Fruit fly (Drosophila melanogaster) whole organism, embryonic: ENCODE measurements around the gene Hez.
A peak's percentile ranks its signal among the peaks of the same experiment; 100 is the strongest.

Source experiments
- Ada2b ChIP-seq: fragments of 200-800 bp; sonication (Bioruptor generic); IDR thresholded peaks from 2 replicates; pipeline ENCODE4 v1.3.6; 2022; ENCODE audit warnings: missing biosample characterization, missing genetic modification characterization
- Antp ChIP-seq: fragments of 200-800 bp; sonication (Bioruptor generic); optimal IDR thresholded peaks from 3 replicates; lab custom pipeline; 2016; ENCODE audit warnings: missing biosample characterization, missing genetic modification characterization
- Atf6 ChIP-seq: fragments of 200-800 bp; sonication (Bioruptor generic); IDR thresholded peaks from 2 replicates; pipeline ENCODE4 v1.3.6; 2022; ENCODE audit warnings: missing biosample characterization, missing genetic modification characterization
- CG10565 ChIP-seq: fragments of 200-800 bp; sonication (Bioruptor generic); optimal IDR thresholded peaks from 3 replicates; lab custom pipeline; 2016; ENCODE audit warnings: missing biosample characterization, mild to moderate bottlenecking, missing genetic modification characterization
- CG10959 ChIP-seq: fragments of 200-800 bp; sonication (Bioruptor generic); IDR thresholded peaks from 2 replicates; pipeline ENCODE4 v1.3.6; 2022; ENCODE audit warnings: missing biosample characterization, missing genetic modification characterization
- CG12219 ChIP-seq: fragments of 200-800 bp; sonication (Bioruptor generic); optimal IDR thresholded peaks from 3 replicates; lab custom pipeline; 2018; ENCODE audit warnings: missing biosample characterization, mild to moderate bottlenecking, missing genetic modification characterization
- CG14014 ChIP-seq: fragments of 200-800 bp; sonication (Bioruptor generic); IDR thresholded peaks from 2 replicates; pipeline ENCODE4 v1.3.6; 2022; ENCODE audit warnings: missing biosample characterization, missing genetic modification characterization
- CG14050 ChIP-seq: fragments of 200-800 bp; sonication (Bioruptor generic); IDR thresholded peaks from 3 replicates; pipeline ENCODE4 v1.3.6; 2022; ENCODE audit warnings: missing biosample characterization, missing genetic modification characterization
- CG15073 ChIP-seq: fragments of 200-800 bp; sonication (Bioruptor generic); optimal IDR thresholded peaks from 2 replicates; lab custom pipeline; 2016; ENCODE audit warnings: missing biosample characterization, missing genetic modification characterization
- CG16813 ChIP-seq: fragments of 200-800 bp; sonication (Bioruptor generic); IDR thresholded peaks from 3 replicates; pipeline ENCODE4 v1.3.6; 2022; ENCODE audit warnings: missing biosample characterization, missing genetic modification characterization; ENCODE audit not compliant: partially characterized antibody
- CG2129 ChIP-seq: fragments of 200-800 bp; sonication (Bioruptor generic); IDR thresholded peaks from 2 replicates; pipeline ENCODE4 v1.3.6; 2022; ENCODE audit warnings: missing biosample characterization, missing genetic modification characterization; ENCODE audit not compliant: partially characterized antibody
- CG4328 ChIP-seq: fragments of 200-800 bp; sonication (Bioruptor generic); optimal IDR thresholded peaks from 3 replicates; lab custom pipeline; 2017; ENCODE audit warnings: missing biosample characterization, missing genetic modification reagents, missing genetic modification characterization
- CG7357 ChIP-seq: fragments of 200-800 bp; sonication (Bioruptor generic); IDR thresholded peaks from 3 replicates; pipeline ENCODE4 v1.3.6; 2022; ENCODE audit warnings: missing biosample characterization, missing genetic modification characterization
- D ChIP-seq, 2 experiments: fragments of 200-800 bp in 1 of 2; fragments of >200 bp in 1 of 2; sonication (Bioruptor generic) in 1 of 2; optimal IDR thresholded peaks; 2 replicates in 1 of 2; 3 replicates in 1 of 2; lab custom pipeline; 2017; ENCODE audit warnings: mild to moderate bottlenecking in 1 of 2, missing biosample characterization in 1 of 2, missing genetic modification characterization in 1 of 2, missing genetic modification reagents in 1 of 2
- D19A ChIP-seq: fragments of 200-800 bp; optimal IDR thresholded peaks from 3 replicates; lab custom pipeline; 2019; ENCODE audit warnings: missing biosample characterization, mild to moderate bottlenecking, missing genetic modification characterization, moderate library complexity
- E2f1 ChIP-seq: fragments of 200-800 bp; sonication (Bioruptor generic); IDR thresholded peaks from 2 replicates; pipeline ENCODE4 v1.3.6; 2022; ENCODE audit warnings: missing biosample characterization, missing genetic modification characterization
- Fer1 ChIP-seq: fragments of 200-800 bp; sonication (Bioruptor generic); optimal IDR thresholded peaks from 2 replicates; lab custom pipeline; 2017; ENCODE audit warnings: missing biosample characterization, mild to moderate bottlenecking, missing genetic modification characterization
- HHEX ChIP-seq: fragments of 200-800 bp; sonication (Bioruptor generic); optimal IDR thresholded peaks from 3 replicates; lab custom pipeline; 2017; ENCODE audit warnings: missing biosample characterization, mild to moderate bottlenecking, missing genetic modification characterization, missing genetic modification reagents
- Lpt ChIP-seq: fragments of >200 bp; optimal IDR thresholded peaks from 2 replicates; lab custom pipeline; 2018; ENCODE audit warnings: missing biosample characterization, missing genetic modification characterization
- Myb ChIP-seq: fragments of 200-800 bp; sonication (Bioruptor generic); optimal IDR thresholded peaks from 2 replicates; lab custom pipeline; 2016; ENCODE audit warnings: missing biosample characterization, missing genetic modification characterization
- Nf-YB ChIP-seq: fragments of 200-800 bp; sonication (Bioruptor generic); optimal IDR thresholded peaks from 3 replicates; lab custom pipeline; 2019; ENCODE audit warnings: missing biosample characterization, mild to moderate bottlenecking, missing genetic modification characterization, moderate library complexity
- Tbp ChIP-seq: fragments of >200 bp; optimal IDR thresholded peaks from 2 replicates; lab custom pipeline; 2018; ENCODE audit warnings: missing biosample characterization, missing genetic modification characterization
- amos ChIP-seq: fragments of 200-800 bp; sonication (Bioruptor generic); IDR thresholded peaks from 2 replicates; pipeline ENCODE4 v1.3.6; 2022; ENCODE audit warnings: missing biosample characterization, missing genetic modification characterization; ENCODE audit not compliant: partially characterized antibody
- bcd ChIP-seq: fragments of 200-800 bp; sonication (Bioruptor generic); optimal IDR thresholded peaks from 2 replicates; lab custom pipeline; 2017; ENCODE audit warnings: missing biosample characterization, mild to moderate bottlenecking, missing genetic modification characterization
- bowl ChIP-seq: fragments of 200-800 bp; sonication (Bioruptor generic); IDR thresholded peaks from 2 replicates; pipeline ENCODE4 v1.3.6; 2022; ENCODE audit warnings: missing biosample characterization, missing genetic modification characterization
- bsh ChIP-seq, 2 experiments: fragments of 200-800 bp; sonication (Bioruptor generic); optimal IDR thresholded peaks; 2 replicates each; lab custom pipeline; 2017 to 2018; ENCODE audit warnings: mild to moderate bottlenecking in 2 of 2, missing biosample characterization in 2 of 2, missing genetic modification characterization in 2 of 2, moderate library complexity in 1 of 2
- btn ChIP-seq: fragments of 200-800 bp; sonication (Bioruptor generic); optimal IDR thresholded peaks from 2 replicates; lab custom pipeline; 2016; ENCODE audit warnings: missing biosample characterization, missing genetic modification characterization
- crp ChIP-seq, 2 experiments: fragments of 200-800 bp; sonication (Bioruptor generic); optimal IDR thresholded peaks; 2 replicates in 1 of 2; 3 replicates in 1 of 2; lab custom pipeline; 2017; ENCODE audit warnings: missing biosample characterization in 2 of 2, missing genetic modification characterization in 2 of 2, mild to moderate bottlenecking in 1 of 2, moderate library complexity in 1 of 2
- ewg ChIP-seq: fragments of 200-800 bp; sonication (Bioruptor generic); optimal IDR thresholded peaks from 3 replicates; lab custom pipeline; 2017; ENCODE audit warnings: mild to moderate bottlenecking, missing biosample characterization, missing genetic modification reagents, missing genetic modification characterization
- exex ChIP-seq: fragments of 200-800 bp; sonication (Bioruptor generic); optimal IDR thresholded peaks from 4 replicates; lab custom pipeline; 2018; ENCODE audit warnings: missing biosample characterization, mild to moderate bottlenecking, missing genetic modification characterization, moderate library complexity
- fd96Cb ChIP-seq: fragments of 200-800 bp; sonication (Bioruptor generic); optimal IDR thresholded peaks from 2 replicates; lab custom pipeline; 2018; ENCODE audit warnings: missing biosample characterization, mild to moderate bottlenecking, missing genetic modification characterization, moderate library complexity
- her ChIP-seq: fragments of 200-800 bp; sonication (Bioruptor generic); optimal IDR thresholded peaks from 2 replicates; lab custom pipeline; 2016; ENCODE audit warnings: missing biosample characterization, missing genetic modification characterization
- insv ChIP-seq, 2 experiments: fragments of 200-800 bp; sonication (Bioruptor generic); optimal IDR thresholded peaks; 3 replicates each; lab custom pipeline; 2016 to 2018; ENCODE audit warnings: missing biosample characterization in 2 of 2, missing genetic modification characterization in 2 of 2
- lilli ChIP-seq: fragments of 200-800 bp; sonication (Bioruptor generic); optimal IDR thresholded peaks from 3 replicates; lab custom pipeline; 2016; ENCODE audit warnings: missing biosample characterization, missing genetic modification characterization
- mam ChIP-seq: fragments of 200-800 bp; sonication (Bioruptor generic); optimal IDR thresholded peaks from 3 replicates; lab custom pipeline; 2016; ENCODE audit warnings: missing biosample characterization, missing genetic modification characterization
- mld ChIP-seq: fragments of 200-800 bp; sonication (Bioruptor generic); IDR thresholded peaks from 3 replicates; pipeline ENCODE4 v1.3.6; 2022; ENCODE audit warnings: missing biosample characterization, missing genetic modification characterization; ENCODE audit not compliant: partially characterized antibody
- odd ChIP-seq: fragments of 200-800 bp; sonication (Bioruptor generic); optimal IDR thresholded peaks from 2 replicates; lab custom pipeline; 2017; ENCODE audit warnings: missing biosample characterization, mild to moderate bottlenecking, missing genetic modification characterization
- pan ChIP-seq, 4 experiments: fragments of >200 bp in 3 of 4; fragments of 200-800 bp in 1 of 4; sonication (Bioruptor generic) in 1 of 4; optimal IDR thresholded peaks in 3 of 4; IDR thresholded peaks in 1 of 4; 2 replicates each; pipeline versions ENCODE4 v1.3.6 to Lab custom; 2017 to 2022; ENCODE audit warnings: missing biosample characterization in 2 of 4, missing genetic modification characterization in 2 of 4, mixed read lengths in 1 of 4
- peb ChIP-seq: fragments of 200-800 bp; sonication (Bioruptor generic); IDR thresholded peaks from 2 replicates; pipeline ENCODE4 v1.3.6; 2022; ENCODE audit warnings: missing biosample characterization, missing genetic modification characterization
- pho ChIP-seq: fragments of 200-800 bp; sonication (Bioruptor generic); optimal IDR thresholded peaks from 2 replicates; lab custom pipeline; 2016; ENCODE audit warnings: missing biosample characterization, missing genetic modification characterization
- pnt ChIP-seq: fragments of 200-800 bp; sonication (Bioruptor generic); optimal IDR thresholded peaks from 3 replicates; lab custom pipeline; 2016; ENCODE audit warnings: missing biosample characterization, missing genetic modification characterization
- run ChIP-seq: fragments of 200-800 bp; sonication (Bioruptor generic); optimal IDR thresholded peaks from 3 replicates; lab custom pipeline; 2018; ENCODE audit warnings: missing biosample characterization, mild to moderate bottlenecking, missing genetic modification characterization
- sens ChIP-seq: fragments of 200-800 bp; sonication (Bioruptor generic); peaks from one replicate; lab custom pipeline; 2016; ENCODE audit warnings: missing biosample characterization, missing genetic modification characterization
- slou ChIP-seq: fragments of 200-800 bp; sonication (Bioruptor generic); optimal IDR thresholded peaks from 3 replicates; lab custom pipeline; 2016; ENCODE audit warnings: missing biosample characterization, missing genetic modification characterization
- sna ChIP-seq: fragments of 200-800 bp; sonication (Bioruptor generic); IDR thresholded peaks from 2 replicates; pipeline ENCODE4 v1.3.6; 2022; ENCODE audit warnings: missing biosample characterization, missing genetic modification characterization; ENCODE audit not compliant: partially characterized antibody
- toy ChIP-seq: fragments of 200-800 bp; sonication (Bioruptor generic); IDR thresholded peaks from 2 replicates; pipeline ENCODE4 v1.3.6; 2022; ENCODE audit warnings: missing biosample characterization, missing genetic modification characterization
- usp ChIP-seq: fragments of >200 bp; optimal IDR thresholded peaks from 2 replicates; lab custom pipeline; 2017; ENCODE audit warnings: missing biosample characterization, missing genetic modification characterization
- wdn ChIP-seq: fragments of 200-800 bp; sonication (Bioruptor generic); IDR thresholded peaks from 2 replicates; pipeline ENCODE4 v1.3.6; 2022; ENCODE audit warnings: missing biosample characterization, missing genetic modification characterization

Hez gene

dm6 chr3L:9856430-9857218 lies 37.9 kb downstream of the Hez start:
- TF ChIP-seq mam (no peak), D19A (tag; lab: Kevin White, UChicago) (peak; percentile 91), Ada2b (GFP tag; lab: Robert Waterston, UW) (peak; percentile 69), peb (GFP tag; lab: Robert Waterston, UW) (peak; percentile 80), E2f1 (GFP tag; lab: Robert Waterston, UW) (peak; percentile 91), Fer1 (GFP tag; lab: Kevin White, UChicago) (peak; percentile 61), mld (GFP tag; lab: Robert Waterston, UW) (no peak), Nf-YB (GFP tag; lab: Kevin White, UChicago) (peak; percentile 62), CG7357 (GFP tag; lab: Robert Waterston, UW) (peak; percentile 56; the same call in 1 of the 3 replicates), CG12219 (GFP tag; lab: Kevin White, UChicago) (peak; percentile 56), pan (optimal IDR thresholded peaks at IDR 0.05; lab: Kevin White, UChicago) (no peak), pan (GFP tag; optimal IDR thresholded peaks at IDR 0.05 in 1 of 2, IDR thresholded peaks at IDR 0.05 in 1 of 2) (peak in 1 of 2 experiments; percentile 87), CG15073 (no peak), usp (GFP tag; lab: Kevin White, UChicago) (no peak), amos (GFP tag; lab: Robert Waterston, UW) (no peak), Myb (GFP tag; lab: Kevin White, UChicago) (no peak), Atf6 (GFP tag; lab: Robert Waterston, UW) (peak; percentile 73), CG14014 (peak; percentile 63; the same call in 1 of the 2 replicates), CG2129 (GFP tag; lab: Robert Waterston, UW) (no peak), ewg (GFP tag; lab: Kevin White, UChicago) (peak; percentile 66), CG4328 (peak; percentile 40), lilli (GFP tag; lab: Kevin White, UChicago) (peak; percentile 44), Lpt (GFP tag; lab: Kevin White, UChicago) (no peak), fd96Cb (tag; lab: Kevin White, UChicago) (peak; percentile 89), bsh (GFP tag; optimal IDR thresholded peaks at IDR 0.05; lab: Kevin White, UChicago) (peak in 1 of 2 experiments; percentile 95), slou (GFP tag; lab: Kevin White, UChicago) (peak; percentile 24), btn (GFP tag; lab: Kevin White, UChicago) (no peak), crp (GFP tag; optimal IDR thresholded peaks at IDR 0.05; lab: Kevin White, UChicago) (no peak), sna (GFP tag; lab: Robert Waterston, UW) (no peak), CG10959 (GFP tag; lab: Robert Waterston, UW) (peak; percentile 62), bcd (peak; percentile 76), pnt (GFP tag; lab: Kevin White, UChicago) (no peak), exex (peak; percentile 18), toy (no peak), HHEX (peak; percentile 67), CG10565 (no peak), her (GFP tag; lab: Kevin White, UChicago) (no peak), insv (GFP tag; optimal IDR thresholded peaks at IDR 0.05; lab: Kevin White, UChicago) (no peak), wdn (0 out of 2 replicates have a peak, but pooled peaks have one; percentile 25), CG14050 (GFP tag; lab: Robert Waterston, UW) (peak; percentile 39; the same call in 1 of the 3 replicates), run (tag; lab: Kevin White, UChicago) (peak; percentile 60), bowl (GFP tag; lab: Robert Waterston, UW) (no peak), CG16813 (no peak), pho (no peak), sens (peak; percentile 84), D (optimal IDR thresholded peaks at IDR 0.05; lab: Kevin White, UChicago) (no peak), D (GFP tag; optimal IDR thresholded peaks at IDR 0.05; lab: Kevin White, UChicago) (peak; percentile 80), Tbp (GFP tag; lab: Kevin White, UChicago) (no peak), Antp (no peak), odd (peak; percentile 59)
